Worm (Caenorhabditis elegans) whole organism, young adult: ENCODE data around the gene puf-5.

Source experiments
- F10E7.11 ChIP-seq: sonication (generic microtip); optimal IDR thresholded peaks from 2 replicates; lab custom pipeline; 2017; ENCODE audit warnings: mild to moderate bottlenecking, missing genetic modification characterization, moderate library complexity, missing compliant biosample characterization
- F52B5.7 ChIP-seq: sonication (generic microtip); optimal IDR thresholded peaks from 2 replicates; lab custom pipeline; 2016; ENCODE audit warnings: mild to moderate bottlenecking, missing genetic modification characterization, missing compliant biosample characterization
- aptf-3 ChIP-seq: fragments of 200-800 bp; sonication (Bioruptor generic); IDR thresholded peaks from 2 replicates; pipeline ENCODE4 v1.3.6; 2022; ENCODE audit warnings: missing genetic modification characterization, missing compliant biosample characterization
- dox-1 ChIP-seq: fragments of 200-800 bp; sonication (Bioruptor generic); IDR thresholded peaks from 2 replicates; pipeline ENCODE4 v1.3.6; 2022; ENCODE audit warnings: missing genetic modification reagents, missing genetic modification characterization, missing compliant biosample characterization
- ets-4 ChIP-seq: fragments of 200-800 bp; sonication (Bioruptor generic); optimal IDR thresholded peaks from 2 replicates; lab custom pipeline; 2018; ENCODE audit warnings: mild to moderate bottlenecking, missing genetic modification characterization, missing compliant biosample characterization
- lin-40 ChIP-seq: sonication (generic microtip); optimal IDR thresholded peaks from 2 replicates; lab custom pipeline; 2016; ENCODE audit warnings: missing genetic modification characterization, mild to moderate bottlenecking, missing compliant biosample characterization, missing genotype, missing genetic modification reagents
- nfya-1 ChIP-seq: sonication (generic microtip); optimal IDR thresholded peaks from 2 replicates; lab custom pipeline; 2017; ENCODE audit warnings: antibody characterized with exemption, missing compliant biosample characterization, missing genetic modification characterization, borderline replicate concordance; ENCODE audit not compliant: insufficient read depth
- nfya-2 ChIP-seq: fragments of 200-800 bp; sonication (Bioruptor generic); IDR thresholded peaks from 2 replicates; pipeline ENCODE4 v1.3.6; 2022; ENCODE audit warnings: missing genetic modification reagents, missing genetic modification characterization, missing compliant biosample characterization
- zfh-2 ChIP-seq: fragments of 200-800 bp; sonication (Bioruptor generic); conservative IDR thresholded peaks from 2 replicates; pipeline ENCODE4 v1.3.6; 2022; ENCODE audit warnings: missing genetic modification reagents, missing genetic modification characterization, missing compliant biosample characterization
- ztf-25 ChIP-seq: fragments of 200-800 bp; sonication (Bioruptor generic); IDR thresholded peaks from 2 replicates; pipeline ENCODE4 v1.3.6; 2022; ENCODE audit warnings: missing genetic modification reagents, missing genetic modification characterization, missing compliant biosample characterization
- ztf-28 ChIP-seq: fragments of 200-800 bp; sonication (Bioruptor generic); IDR thresholded peaks from 2 replicates; pipeline ENCODE4 v1.3.6; 2022; ENCODE audit warnings: missing genetic modification reagents, missing genetic modification characterization, missing compliant biosample characterization

ce11 chrII:8588442-8588841, 13.1 kb downstream of the puf-5 start:
- TF ChIP-seq nfya-1, result no peak
- no peak for TF ChIP-seq F52B5.7
- no peak for TF ChIP-seq F10E7.11 (tag; lab: Kevin White, UChicago)
- no peak for TF ChIP-seq ztf-25
- no peak for TF ChIP-seq ztf-28 (GFP tag; lab: Robert Waterston, UW)
- TF ChIP-seq dox-1 (GFP tag; lab: Robert Waterston, UW), result no peak
- TF ChIP-seq aptf-3 (GFP tag; lab: Robert Waterston, UW), result no peak
- TF ChIP-seq nfya-2 (GFP tag; lab: Robert Waterston, UW), result no peak
- no peak for TF ChIP-seq ets-4
- no peak for TF ChIP-seq lin-40 (tag; lab: Kevin White, UChicago)
- no peak for TF ChIP-seq zfh-2 (GFP tag; lab: Robert Waterston, UW)
